Fruit fly (Drosophila melanogaster): Measurements from ENCODE around the gene Sugb.

The Sugb gene

dm6 chr3L:11680298-11680697 lies 3.5 kb upstream of the Sugb start, which contains the start of gene CG32085 (continued):
- no peak for TF ChIP-seq hkb (optimal IDR thresholded peaks at IDR 0.05)
- TF ChIP-seq hkb (GFP tag; IDR thresholded peaks at IDR 0.05): peak; percentile 58
- TF ChIP-seq CG9727 (GFP tag; optimal IDR thresholded peaks at IDR 0.05): no peak
- peak; percentile 18; the same call in 1 of the 2 replicates for TF ChIP-seq CG13287 (GFP tag; IDR thresholded peaks at IDR 0.05; ENCODE audit: partially characterized antibody)
- TF ChIP-seq gem (tag; optimal IDR thresholded peaks at IDR 0.05): peak; percentile 38
- TF ChIP-seq twi (tag; optimal IDR thresholded peaks at IDR 0.05): no peak
- peak; percentile 91 for TF ChIP-seq CG18599 (GFP tag; optimal IDR thresholded peaks at IDR 0.05)
- TF ChIP-seq CG2129 (GFP tag; IDR thresholded peaks at IDR 0.05; ENCODE audit: partially characterized antibody): no peak
- peak; percentile 50 for TF ChIP-seq CG6765 (GFP tag; optimal IDR thresholded peaks at IDR 0.05)
- no peak for TF ChIP-seq CG6791 (GFP tag; IDR thresholded peaks at IDR 0.05; ENCODE audit: partially characterized antibody)
- TF ChIP-seq trh (GFP tag; optimal IDR thresholded peaks at IDR 0.05): no peak
- no peak; the same call in 1 of the 2 replicates for TF ChIP-seq Xrp1 (GFP tag; IDR thresholded peaks at IDR 0.05)
- no peak; the same call in 1 of the 2 replicates for TF ChIP-seq dan (GFP tag; IDR thresholded peaks at IDR 0.05)
- TF ChIP-seq usp (GFP tag; optimal IDR thresholded peaks at IDR 0.05): no peak
- peak; percentile 22; the same call in 1 of the 3 replicates for TF ChIP-seq croc (GFP tag; conservative IDR thresholded peaks at IDR 0.05)
- TF ChIP-seq CG12219 (GFP tag; optimal IDR thresholded peaks at IDR 0.05): peak; percentile 13
- TF ChIP-seq ttk (GFP tag; IDR thresholded peaks at IDR 0.05): no peak
- no peak for TF ChIP-seq psq (GFP tag; optimal IDR thresholded peaks at IDR 0.05)
- peak; percentile 35 for TF ChIP-seq CG17829 (tag; optimal IDR thresholded peaks at IDR 0.05)
- TF ChIP-seq CG1602 (GFP tag; optimal IDR thresholded peaks at IDR 0.05): no peak
- TF ChIP-seq sima (GFP tag; optimal IDR thresholded peaks at IDR 0.05): no peak
- TF ChIP-seq Dek (tag; optimal IDR thresholded peaks at IDR 0.05): peak; percentile 38
- peak; percentile 99 for TF ChIP-seq ewg (GFP tag; optimal IDR thresholded peaks at IDR 0.05)
- no peak for TF ChIP-seq CG11093 (GFP tag; IDR thresholded peaks at IDR 0.05)
- peak; percentile 22 to 33 for TF ChIP-seq Hr51 (GFP tag; optimal IDR thresholded peaks at IDR 0.05)
- peak; percentile 56 for TF ChIP-seq az2 (GFP tag; optimal IDR thresholded peaks at IDR 0.05)
- TF ChIP-seq br (optimal IDR thresholded peaks at IDR 0.05): no peak
- peak; percentile 82 for TF ChIP-seq slbo (GFP tag; IDR thresholded peaks at IDR 0.05)
- peak; percentile 62 for TF ChIP-seq tx (GFP tag; optimal IDR thresholded peaks at IDR 0.05)
- TF ChIP-seq pum (GFP tag; optimal IDR thresholded peaks at IDR 0.05): peak; percentile 52
- no peak for TF ChIP-seq sc (optimal IDR thresholded peaks at IDR 0.05)
- no peak for TF ChIP-seq sc (GFP tag; optimal IDR thresholded peaks at IDR 0.05)
- TF ChIP-seq Nf-YA (GFP tag; IDR thresholded peaks at IDR 0.05): no peak
- TF ChIP-seq lmd (GFP tag; IDR thresholded peaks at IDR 0.05): peak; percentile 72; the same call in 1 of the 2 replicates
- TF ChIP-seq mam (GFP tag; optimal IDR thresholded peaks at IDR 0.05): peak; percentile 80
- peak; percentile 41; the same call in 1 of the 3 replicates for TF ChIP-seq H15 (GFP tag; IDR thresholded peaks at IDR 0.05)
- peak; percentile 43 for TF ChIP-seq CG5180 (GFP tag; optimal IDR thresholded peaks at IDR 0.05)
- TF ChIP-seq CG7839 (tag; optimal IDR thresholded peaks at IDR 0.05): peak; percentile 60
- TF ChIP-seq ac (GFP tag; optimal IDR thresholded peaks at IDR 0.05): no peak
- no peak for TF ChIP-seq zen (tag; optimal IDR thresholded peaks at IDR 0.05)
- peak; percentile 5 for TF ChIP-seq odd (GFP tag; optimal IDR thresholded peaks at IDR 0.05)
- TF ChIP-seq Sox100B (GFP tag; optimal IDR thresholded peaks at IDR 0.05): no peak
- no peak for TF ChIP-seq TFAM (GFP tag; optimal IDR thresholded peaks at IDR 0.05)
- TF ChIP-seq vfl (GFP tag; optimal IDR thresholded peaks at IDR 0.05): peak; percentile 24
- TF ChIP-seq CG7556 (GFP tag; optimal IDR thresholded peaks at IDR 0.05): peak; percentile 56
- TF ChIP-seq crp (GFP tag; optimal IDR thresholded peaks at IDR 0.05): no peak
- TF ChIP-seq HHEX (GFP tag; optimal IDR thresholded peaks at IDR 0.05): peak; percentile 53
- TF ChIP-seq CG3726 (GFP tag; IDR thresholded peaks at IDR 0.05): no peak
- no peak for TF ChIP-seq Elba2 (GFP tag; optimal IDR thresholded peaks at IDR 0.05)
- no peak for TF ChIP-seq btn (GFP tag; optimal IDR thresholded peaks at IDR 0.05)
- TF ChIP-seq sisA (GFP tag; IDR thresholded peaks at IDR 0.05): peak; percentile 48
- peak; percentile 56 for TF ChIP-seq CG3847 (GFP tag; IDR thresholded peaks at IDR 0.05)

All from whole organism, embryonic.